Worm (Caenorhabditis elegans) whole organism, early embryonic: ENCODE data around the gene Y73C8B.3.

Source experiments
- B0310.2 ChIP-seq: sonication (generic microtip); optimal IDR thresholded peaks from 2 replicates; lab custom pipeline; 2016; ENCODE audit warnings: mild to moderate bottlenecking, missing genetic modification characterization, missing compliant biosample characterization
- F13C5.2 ChIP-seq: sonication (generic microtip); optimal IDR thresholded peaks from 2 replicates; lab custom pipeline; 2017; ENCODE audit warnings: mild to moderate bottlenecking, missing genetic modification characterization, inconsistent platforms, missing compliant biosample characterization
- aly-1 ChIP-seq: sonication (generic microtip); optimal IDR thresholded peaks from 2 replicates; lab custom pipeline; 2016; ENCODE audit warnings: missing genetic modification characterization, missing compliant biosample characterization
- ama-1 ChIP-seq: fragments of 150-350 bp; optimal IDR thresholded peaks from 2 replicates; lab custom pipeline; 2014
- ceh-13 ChIP-seq: fragments of 200-800 bp; sonication (Bioruptor generic); optimal IDR thresholded peaks from 2 replicates; lab custom pipeline; 2018; ENCODE audit warnings: mild to moderate bottlenecking, missing genetic modification characterization, missing compliant biosample characterization
- ceh-36 ChIP-seq: sonication (generic microtip); optimal IDR thresholded peaks from 2 replicates; lab custom pipeline; 2016; ENCODE audit warnings: missing genetic modification characterization, inconsistent platforms, missing compliant biosample characterization
- ets-7 ChIP-seq: sonication (generic microtip); optimal IDR thresholded peaks from 2 replicates; lab custom pipeline; 2016; ENCODE audit warnings: missing genotype, missing genetic modification characterization, missing compliant biosample characterization
- flt-1 ChIP-seq: fragments of 200-800 bp; sonication (Bioruptor generic); IDR thresholded peaks from 2 replicates; pipeline ENCODE4 v1.3.6; 2022; ENCODE audit warnings: missing genetic modification characterization, missing compliant biosample characterization
- hmbx-1 ChIP-seq: sonication (generic microtip); optimal IDR thresholded peaks from 2 replicates; lab custom pipeline; 2016; ENCODE audit warnings: mild to moderate bottlenecking, missing genetic modification characterization, missing compliant biosample characterization
- hmg-4 ChIP-seq: fragments of 200-800 bp; sonication (Bioruptor generic); optimal IDR thresholded peaks from 2 replicates; lab custom pipeline; 2018; ENCODE audit warnings: mild to moderate bottlenecking, missing genetic modification characterization, missing compliant biosample characterization
- hnd-1 ChIP-seq: sonication (generic microtip); optimal IDR thresholded peaks from 2 replicates; lab custom pipeline; 2016; ENCODE audit warnings: missing genetic modification characterization, missing compliant biosample characterization
- pes-1 ChIP-seq: fragments of 200-800 bp; sonication (Bioruptor generic); IDR thresholded peaks from 2 replicates; pipeline ENCODE4 v1.3.6; 2022; ENCODE audit warnings: missing genetic modification reagents, missing genetic modification characterization, missing compliant biosample characterization
- scrt-1 ChIP-seq: fragments of 200-800 bp; sonication (Bioruptor generic); IDR thresholded peaks from 2 replicates; pipeline ENCODE4 v1.3.6; 2022; ENCODE audit warnings: missing genetic modification characterization, missing compliant biosample characterization
- sea-1 ChIP-seq: fragments of 200-800 bp; sonication (Bioruptor generic); conservative IDR thresholded peaks from 2 replicates; pipeline ENCODE4 v1.3.6; 2022; ENCODE audit warnings: missing genetic modification characterization, missing compliant biosample characterization
- tbx-11 ChIP-seq: fragments of 200-800 bp; sonication (Bioruptor generic); IDR thresholded peaks from 2 replicates; pipeline ENCODE4 v1.3.6; 2022; ENCODE audit warnings: missing genetic modification characterization, missing compliant biosample characterization
- tbx-37 ChIP-seq: fragments of 200-800 bp; sonication (Bioruptor generic); conservative IDR thresholded peaks from 2 replicates; pipeline ENCODE4 v1.3.6; 2022; ENCODE audit warnings: missing genetic modification reagents, missing genetic modification characterization, missing compliant biosample characterization
- tra-4 ChIP-seq: sonication (generic microtip); optimal IDR thresholded peaks from 2 replicates; lab custom pipeline; 2017; ENCODE audit warnings: missing genetic modification characterization, missing compliant biosample characterization

Gene Y73C8B.3

ce11 chrV:3208940-3209339 lies 15.9 kb upstream of the Y73C8B.3 start:
- TF ChIP-seq hmbx-1 (tag; lab: Kevin White, UChicago) (no peak), tbx-11 (GFP tag; lab: Robert Waterston, UW) (no peak), hnd-1 (tag; lab: Kevin White, UChicago) (no peak), ceh-36 (tag; lab: Kevin White, UChicago) (no peak), aly-1 (tag; lab: Kevin White, UChicago) (no peak), ets-7 (no peak), ceh-13 (GFP tag; lab: Kevin White, UChicago) (no peak), B0310.2 (tag; lab: Kevin White, UChicago) (no peak), F13C5.2 (no peak), tra-4 (tag; lab: Kevin White, UChicago) (no peak), tbx-37 (GFP tag; lab: Robert Waterston, UW) (no peak), ama-1 (lab: Kevin White, UChicago) (no peak), sea-1 (GFP tag; lab: Robert Waterston, UW) (no peak), hmg-4 (GFP tag; lab: Kevin White, UChicago) (no peak), pes-1 (GFP tag; lab: Robert Waterston, UW) (no peak), flt-1 (GFP tag; lab: Robert Waterston, UW) (no peak)

ce11 chrV:3204433-3204832 lies 11.4 kb upstream of the Y73C8B.3 start:
- TF ChIP-seq pes-1 (GFP tag; lab: Robert Waterston, UW) (no peak), sea-1 (GFP tag; lab: Robert Waterston, UW) (no peak), tbx-11 (GFP tag; lab: Robert Waterston, UW) (no peak), hmg-4 (GFP tag; lab: Kevin White, UChicago) (no peak), ceh-36 (tag; lab: Kevin White, UChicago) (no peak), tbx-37 (GFP tag; lab: Robert Waterston, UW) (no peak), F13C5.2 (no peak), ama-1 (lab: Kevin White, UChicago) (no peak), hmbx-1 (tag; lab: Kevin White, UChicago) (no peak), aly-1 (tag; lab: Kevin White, UChicago) (no peak), flt-1 (GFP tag; lab: Robert Waterston, UW) (no peak), tra-4 (tag; lab: Kevin White, UChicago) (no peak), scrt-1 (GFP tag; lab: Robert Waterston, UW) (no peak), B0310.2 (tag; lab: Kevin White, UChicago) (no peak), hnd-1 (tag; lab: Kevin White, UChicago) (no peak), ceh-13 (GFP tag; lab: Kevin White, UChicago) (no peak), ets-7 (no peak)

- TF ChIP-seq flt-1 (GFP tag; lab: Robert Waterston, UW) (no peak), ceh-36 (tag; lab: Kevin White, UChicago) (no peak)
These were observed 7.3 kb upstream of the Y73C8B.3 start, which contains the start of gene K08D9.4 for ce11 chrV:3200323-3200722. Gene K08D9.4 (minus strand): TSS chrV:3200423.

ce11 chrV:3196832-3197329 lies 3.8 kb upstream of the Y73C8B.3 start, which contains the start of the genes Y73C8B.1 and Y73C8B.5:
Gene Y73C8B.1 (minus strand): TSS chrV:3196882.
Gene Y73C8B.5 (plus strand): TSS chrV:3197268.
- TF ChIP-seq F13C5.2 = no peak
- no peak for TF ChIP-seq tbx-11 (GFP tag; lab: Robert Waterston, UW)
- TF ChIP-seq ets-7 = no peak
- no peak for TF ChIP-seq flt-1 (GFP tag; lab: Robert Waterston, UW)
- no peak for TF ChIP-seq tra-4 (tag; lab: Kevin White, UChicago)
- TF ChIP-seq ceh-13 (GFP tag; lab: Kevin White, UChicago) = no peak
- no peak for TF ChIP-seq B0310.2 (tag; lab: Kevin White, UChicago)
- TF ChIP-seq hnd-1 (tag; lab: Kevin White, UChicago) = no peak
- no peak for TF ChIP-seq sea-1 (GFP tag; lab: Robert Waterston, UW)
- no peak for TF ChIP-seq hmbx-1 (tag; lab: Kevin White, UChicago)
- TF ChIP-seq aly-1 (tag; lab: Kevin White, UChicago) = no peak
- no peak for TF ChIP-seq ceh-36 (tag; lab: Kevin White, UChicago)
- TF ChIP-seq scrt-1 (GFP tag; lab: Robert Waterston, UW) = no peak
- TF ChIP-seq hmg-4 (GFP tag; lab: Kevin White, UChicago) = no peak
- no peak for TF ChIP-seq tbx-37 (GFP tag; lab: Robert Waterston, UW)
- TF ChIP-seq pes-1 (GFP tag; lab: Robert Waterston, UW) = no peak
- TF ChIP-seq ama-1 (lab: Kevin White, UChicago) = no peak

- TF ChIP-seq tbx-11 (GFP tag; lab: Robert Waterston, UW) (no peak), hmbx-1 (tag; lab: Kevin White, UChicago) (no peak), flt-1 (GFP tag; lab: Robert Waterston, UW) (no peak), B0310.2 (tag; lab: Kevin White, UChicago) (no peak), sea-1 (GFP tag; lab: Robert Waterston, UW) (no peak), ets-7 (no peak), aly-1 (tag; lab: Kevin White, UChicago) (no peak), ama-1 (lab: Kevin White, UChicago) (no peak), F13C5.2 (no peak), hmg-4 (GFP tag; lab: Kevin White, UChicago) (no peak), ceh-13 (GFP tag; lab: Kevin White, UChicago) (no peak), scrt-1 (GFP tag; lab: Robert Waterston, UW) (no peak), tra-4 (tag; lab: Kevin White, UChicago) (no peak), pes-1 (GFP tag; lab: Robert Waterston, UW) (no peak)
These were observed 2.8 kb upstream of the Y73C8B.3 start for ce11 chrV:3195814-3196213.

ce11 chrV:3194952-3195450 lies 2.0 kb upstream of the Y73C8B.3 start, which contains the start of gene Y73C8B.2:
Gene Y73C8B.2 (minus strand): TSS chrV:3195002.
- TF ChIP-seq ama-1 (lab: Kevin White, UChicago) = no peak
- peak; percentile 5 for TF ChIP-seq F13C5.2
- no peak for TF ChIP-seq tra-4 (tag; lab: Kevin White, UChicago)
- TF ChIP-seq tbx-11 (GFP tag; lab: Robert Waterston, UW) = peak; percentile 39; the same call in 1 of the 2 replicates
